Worm (Caenorhabditis elegans) whole organism, L2 larva: Measurements from ENCODE around the gene acs-14.

ENCODE experiments used
- elt-1 ChIP-seq: fragments of 150-350 bp; optimal IDR thresholded peaks from 2 replicates; lab custom pipeline; 2014; ENCODE audit warnings: missing biosample characterization, missing genetic modification characterization
- sem-4 ChIP-seq: fragments of 150-350 bp; optimal IDR thresholded peaks from 2 replicates; lab custom pipeline; 2014; ENCODE audit warnings: missing biosample characterization, missing genetic modification reagents, missing genetic modification characterization

ce11 chrV:9518832-9519231 lies 10.9 kb downstream of the acs-14 start, which contains the start of gene C50F4.8:
- TF ChIP-seq sem-4 (tag; lab: Kevin White, UChicago) = no peak
- TF ChIP-seq elt-1 (tag; lab: Kevin White, UChicago) = no peak
